Worm (Caenorhabditis elegans): ENCODE results near the gene ttc-17.

- no peak for TF ChIP-seq egl-27 (tag; optimal IDR thresholded peaks at IDR 0.05)
- no peak for TF ChIP-seq ceh-28 (tag; optimal IDR thresholded peaks at IDR 0.05)
- TF ChIP-seq ama-1 (optimal IDR thresholded peaks at IDR 0.05), result no peak
- TF ChIP-seq nhr-11 (tag; optimal IDR thresholded peaks at IDR 0.05), result no peak
- TF ChIP-seq unc-39 (tag; optimal IDR thresholded peaks at IDR 0.05), result no peak
- TF ChIP-seq ceh-9 (tag; optimal IDR thresholded peaks at IDR 0.05), result no peak
- TF ChIP-seq skn-1 (tag; optimal IDR thresholded peaks at IDR 0.05), result no peak
- no peak for TF ChIP-seq sea-2 (GFP tag; optimal IDR thresholded peaks at IDR 0.05)
- TF ChIP-seq pqm-1 (tag; optimal IDR thresholded peaks at IDR 0.05), result no peak
- no peak for TF ChIP-seq aly-2 (tag; optimal IDR thresholded peaks at IDR 0.05)
These were observed 12.9 kb upstream of the ttc-17 start, which contains the start of gene T19A5.3 for ce11 chrV:8943963-8944362.

Data from whole organism, L3 larva.